Fruit fly (Drosophila melanogaster) S2 (cell line): ENCODE results near the gene Pgd.

ENCODE experiments used
- CG8478 ChIP-seq: fragments of >200 bp; optimal IDR thresholded peaks from 2 replicates; lab custom pipeline; 2018
- CTCF ChIP-seq, 2 experiments: fragments of >200 bp; optimal IDR thresholded peaks; 2 replicates each; lab custom pipeline; 2018

- TF ChIP-seq CTCF (optimal IDR thresholded peaks at IDR 0.05; lab: Kevin White, UChicago) (no peak), CG8478 (lab: Kevin White, UChicago) (no peak)
Measured at dm6 chrX:2163358-2163757, 18.4 kb downstream of the Pgd start.
